Fruit fly (Drosophila melanogaster) whole organism, embryonic: ENCODE results near the gene Tom70.
A peak's percentile ranks its signal among the peaks of the same experiment; 100 is the strongest.

Experiments
- BtbVII ChIP-seq: fragments of 200-800 bp; sonication (Bioruptor generic); optimal IDR thresholded peaks from 3 replicates; lab custom pipeline; 2017; ENCODE audit warnings: missing biosample characterization, mild to moderate bottlenecking, missing genetic modification characterization
- CG1024 ChIP-seq: fragments of 200-800 bp; sonication (Bioruptor generic); IDR thresholded peaks from 2 replicates; pipeline ENCODE4 v1.3.6; 2022; ENCODE audit warnings: missing biosample characterization, missing genetic modification characterization
- CG11695 ChIP-seq: fragments of 200-800 bp; sonication (Bioruptor generic); IDR thresholded peaks from 3 replicates; pipeline ENCODE4 v1.3.6; 2022; ENCODE audit warnings: missing biosample characterization, missing genetic modification characterization
- CG11696 ChIP-seq: fragments of 200-800 bp; sonication (Bioruptor generic); IDR thresholded peaks from 2 replicates; pipeline ENCODE4 v1.3.6; 2022; ENCODE audit warnings: missing biosample characterization, missing genetic modification characterization
- CG12659 ChIP-seq: fragments of 200-800 bp; sonication (Bioruptor generic); optimal IDR thresholded peaks from 3 replicates; lab custom pipeline; 2017; ENCODE audit warnings: mild to moderate bottlenecking, missing biosample characterization, missing genetic modification reagents, missing genetic modification characterization
- CG13287 ChIP-seq: fragments of 200-800 bp; sonication (Bioruptor generic); IDR thresholded peaks from 2 replicates; pipeline ENCODE4 v1.3.6; 2022; ENCODE audit warnings: missing biosample characterization, missing genetic modification characterization; ENCODE audit not compliant: partially characterized antibody
- CG15514 ChIP-seq: fragments of 200-800 bp; sonication (Bioruptor generic); optimal IDR thresholded peaks from 3 replicates; lab custom pipeline; 2017; ENCODE audit warnings: missing biosample characterization, missing genetic modification characterization, mild to moderate bottlenecking, moderate library complexity, missing genetic modification reagents
- CG1647 ChIP-seq: fragments of 200-800 bp; sonication (Bioruptor generic); optimal IDR thresholded peaks from 3 replicates; lab custom pipeline; 2016; ENCODE audit warnings: missing biosample characterization, missing genetic modification characterization
- CG16863 ChIP-seq: fragments of 200-800 bp; sonication (Bioruptor generic); optimal IDR thresholded peaks from 3 replicates; lab custom pipeline; 2016; ENCODE audit warnings: missing biosample characterization, missing genetic modification characterization
- CG3281 ChIP-seq: fragments of 200-800 bp; sonication (Bioruptor generic); optimal IDR thresholded peaks from 3 replicates; lab custom pipeline; 2017; ENCODE audit warnings: missing biosample characterization, mild to moderate bottlenecking, missing genetic modification characterization
- CG3847 ChIP-seq: fragments of 200-800 bp; sonication (Bioruptor generic); IDR thresholded peaks from 2 replicates; pipeline ENCODE4 v1.3.6; 2022; ENCODE audit warnings: missing biosample characterization, missing genetic modification characterization
- CG6689 ChIP-seq: fragments of 200-800 bp; sonication (Bioruptor generic); IDR thresholded peaks from 2 replicates; pipeline ENCODE4 v1.3.6; 2022; ENCODE audit warnings: missing biosample characterization, missing genetic modification characterization
- CG7357 ChIP-seq: fragments of 200-800 bp; sonication (Bioruptor generic); IDR thresholded peaks from 3 replicates; pipeline ENCODE4 v1.3.6; 2022; ENCODE audit warnings: missing biosample characterization, missing genetic modification characterization
- CG7963 ChIP-seq: fragments of 200-800 bp; sonication (Bioruptor generic); IDR thresholded peaks from 3 replicates; pipeline ENCODE4 v1.3.6; 2022; ENCODE audit warnings: missing biosample characterization, missing genetic modification characterization; ENCODE audit not compliant: partially characterized antibody
- CG7987 ChIP-seq: fragments of 200-800 bp; sonication (Bioruptor generic); optimal IDR thresholded peaks from 2 replicates; lab custom pipeline; 2018; ENCODE audit warnings: missing biosample characterization, mild to moderate bottlenecking, missing genetic modification characterization, moderate library complexity
- CG9932 ChIP-seq: fragments of 200-800 bp; sonication (Bioruptor generic); IDR thresholded peaks from 2 replicates; pipeline ENCODE4 v1.3.6; 2022; ENCODE audit warnings: missing biosample characterization, missing genetic modification characterization
- Chrac-16 ChIP-seq: fragments of 200-800 bp; sonication (Bioruptor generic); optimal IDR thresholded peaks from 3 replicates; lab custom pipeline; 2016; ENCODE audit warnings: missing biosample characterization, missing genetic modification characterization
- CoRest ChIP-seq: fragments of 200-800 bp; sonication (Bioruptor generic); optimal IDR thresholded peaks from 3 replicates; lab custom pipeline; 2018; ENCODE audit warnings: missing biosample characterization, mild to moderate bottlenecking, missing genetic modification characterization, moderate library complexity
- Dp ChIP-seq: fragments of 200-800 bp; sonication (Bioruptor generic); optimal IDR thresholded peaks from 2 replicates; lab custom pipeline; 2018; ENCODE audit warnings: missing biosample characterization, mild to moderate bottlenecking, missing genetic modification characterization, moderate library complexity
- E2f2 ChIP-seq: fragments of 200-800 bp; sonication (Bioruptor generic); IDR thresholded peaks from 2 replicates; pipeline ENCODE4 v1.3.6; 2022; ENCODE audit warnings: missing biosample characterization, missing genetic modification characterization
- MBD-R2 ChIP-seq: fragments of 200-800 bp; sonication (Bioruptor generic); IDR thresholded peaks from 2 replicates; pipeline ENCODE4 v1.3.6; 2022; ENCODE audit warnings: missing biosample characterization, missing genetic modification characterization
- Med ChIP-seq: fragments of 200-800 bp; sonication (Bioruptor generic); peaks from one replicate; lab custom pipeline; 2016; ENCODE audit warnings: missing biosample characterization, missing genetic modification characterization, mild to moderate bottlenecking, inconsistent platforms, moderate library complexity
- Mrtf ChIP-seq: fragments of 200-800 bp; sonication (Bioruptor generic); IDR thresholded peaks from 3 replicates; pipeline ENCODE4 v1.3.6; 2022; ENCODE audit warnings: missing biosample characterization, missing genetic modification characterization
- Myb ChIP-seq: fragments of 200-800 bp; sonication (Bioruptor generic); optimal IDR thresholded peaks from 2 replicates; lab custom pipeline; 2016; ENCODE audit warnings: missing biosample characterization, missing genetic modification characterization
- NFAT ChIP-seq: fragments of 200-800 bp; sonication (Bioruptor generic); IDR thresholded peaks from 2 replicates; pipeline ENCODE4 v1.3.6; 2022; ENCODE audit warnings: missing biosample characterization, missing genetic modification characterization
- Pdp1 ChIP-seq, 2 experiments: fragments of 200-800 bp; sonication (Bioruptor generic); optimal IDR thresholded peaks; 3 replicates each; lab custom pipeline; 2016; ENCODE audit warnings: missing biosample characterization in 2 of 2, missing genetic modification characterization in 2 of 2, mild to moderate bottlenecking in 1 of 2, moderate library complexity in 1 of 2
- Scr ChIP-seq: fragments of 200-800 bp; sonication (Bioruptor generic); IDR thresholded peaks from 2 replicates; pipeline ENCODE4 v1.3.6; 2022; ENCODE audit warnings: missing biosample characterization, missing genetic modification characterization; ENCODE audit not compliant: partially characterized antibody
- chinmo ChIP-seq: fragments of 200-800 bp; sonication (Bioruptor generic); IDR thresholded peaks from 4 replicates; pipeline ENCODE4 v1.3.6; 2022; ENCODE audit warnings: missing biosample characterization, missing genetic modification characterization; ENCODE audit not compliant: partially characterized antibody
- ci ChIP-seq: fragments of 200-800 bp; sonication (Bioruptor generic); IDR thresholded peaks from 3 replicates; pipeline ENCODE4 v1.3.6; 2022; ENCODE audit warnings: missing biosample characterization, missing genetic modification characterization
- ewg ChIP-seq: fragments of 200-800 bp; sonication (Bioruptor generic); optimal IDR thresholded peaks from 3 replicates; lab custom pipeline; 2017; ENCODE audit warnings: mild to moderate bottlenecking, missing biosample characterization, missing genetic modification reagents, missing genetic modification characterization
- gfzf ChIP-seq: fragments of 200-800 bp; sonication (Bioruptor generic); optimal IDR thresholded peaks from 2 replicates; lab custom pipeline; 2016; ENCODE audit warnings: missing biosample characterization, mild to moderate bottlenecking, missing genetic modification characterization, moderate library complexity
- pzg ChIP-seq: fragments of 200-800 bp; sonication (Bioruptor generic); optimal IDR thresholded peaks from 3 replicates; lab custom pipeline; 2018; ENCODE audit warnings: missing biosample characterization, mild to moderate bottlenecking, missing genetic modification characterization, moderate library complexity
- row ChIP-seq: fragments of 200-800 bp; sonication (Bioruptor generic); IDR thresholded peaks from 3 replicates; pipeline ENCODE4 v1.3.6; 2022; ENCODE audit warnings: missing biosample characterization, missing genetic modification characterization
- sens ChIP-seq: fragments of 200-800 bp; sonication (Bioruptor generic); peaks from one replicate; lab custom pipeline; 2016; ENCODE audit warnings: missing biosample characterization, missing genetic modification characterization
- shn ChIP-seq: fragments of 200-800 bp; sonication (Bioruptor generic); optimal IDR thresholded peaks from 3 replicates; lab custom pipeline; 2016; ENCODE audit warnings: missing biosample characterization, missing genetic modification characterization
- stwl ChIP-seq: fragments of 200-800 bp; sonication (Bioruptor generic); optimal IDR thresholded peaks from 3 replicates; lab custom pipeline; 2018; ENCODE audit warnings: missing biosample characterization, mild to moderate bottlenecking, missing genetic modification characterization, moderate library complexity
- tin ChIP-seq: fragments of 200-800 bp; sonication (Bioruptor generic); optimal IDR thresholded peaks from 3 replicates; lab custom pipeline; 2016; ENCODE audit warnings: missing biosample characterization, missing genetic modification characterization
- trem ChIP-seq: fragments of 200-800 bp; optimal IDR thresholded peaks from 3 replicates; lab custom pipeline; 2019; ENCODE audit warnings: missing biosample characterization, mild to moderate bottlenecking, missing genetic modification characterization, moderate library complexity
- unc-4 ChIP-seq: fragments of 200-800 bp; sonication (Bioruptor generic); IDR thresholded peaks from 2 replicates; pipeline ENCODE4 v1.3.6; 2022; ENCODE audit warnings: missing biosample characterization, missing genetic modification characterization; ENCODE audit not compliant: partially characterized antibody
- vvl ChIP-seq: fragments of 200-800 bp; sonication (Bioruptor generic); IDR thresholded peaks from 2 replicates; pipeline ENCODE4 v1.3.6; 2022; ENCODE audit warnings: missing biosample characterization, missing genetic modification characterization

Gene Tom70

dm6 chr2L:11990458-11991065, 47.7 kb downstream of the Tom70 start, which contains the start of gene escl:
Gene escl, plus strand, starts transcription at chr2L:11990927.
- TF ChIP-seq shn, result no peak
- 0 out of 2 replicates have a peak, but pooled peaks have one; percentile 29 for TF ChIP-seq CG3847 (GFP tag; lab: Robert Waterston, UW)
- TF ChIP-seq Dp (GFP tag; lab: Kevin White, UChicago), result peak; percentile 61
- TF ChIP-seq CG13287 (GFP tag; lab: Robert Waterston, UW), result peak; percentile 50
- peak; percentile 50; the same call in 1 of the 4 replicates for TF ChIP-seq chinmo (GFP tag; lab: Robert Waterston, UW)
- no peak for TF ChIP-seq Scr
- peak; percentile 55 for TF ChIP-seq ewg
- TF ChIP-seq CG15514 (GFP tag; lab: Kevin White, UChicago), result peak; percentile 4
- peak; percentile 56 for TF ChIP-seq gfzf (GFP tag; lab: Kevin White, UChicago)
- no peak for TF ChIP-seq CG7357 (GFP tag; lab: Robert Waterston, UW)
- 0 out of 3 replicates have a peak, but pooled peaks have one; percentile 5 for TF ChIP-seq ci (GFP tag; lab: Robert Waterston, UW)
- TF ChIP-seq pzg (GFP tag; lab: Kevin White, UChicago), result peak; percentile 57
- TF ChIP-seq CG3281, result peak; percentile 94
- TF ChIP-seq NFAT, result 0 out of 2 replicates have a peak, but pooled peaks have one; percentile 9
- no peak for TF ChIP-seq CG1647 (GFP tag; lab: Kevin White, UChicago)
- TF ChIP-seq row (GFP tag; lab: Robert Waterston, UW), result peak; percentile 24; the same call in 1 of the 3 replicates
- no peak for TF ChIP-seq tin
- TF ChIP-seq stwl, result peak; percentile 41
- TF ChIP-seq CG11695, result no peak
- TF ChIP-seq trem (tag; lab: Kevin White, UChicago), result no peak
- peak; percentile 14; the same call in 1 of the 2 replicates for TF ChIP-seq CG6689 (GFP tag; lab: Robert Waterston, UW)
- TF ChIP-seq unc-4, result 0 out of 2 replicates have a peak, but pooled peaks have one; percentile 24
- TF ChIP-seq Chrac-16 (GFP tag; lab: Kevin White, UChicago), result no peak
- TF ChIP-seq CG1024 (GFP tag; lab: Robert Waterston, UW), result no peak
- peak; percentile 51 for TF ChIP-seq sens (GFP tag; lab: Kevin White, UChicago)
- peak; percentile 18 for TF ChIP-seq CG12659 (GFP tag; lab: Kevin White, UChicago)
- peak in 1 of 2 experiments; percentile 21 for TF ChIP-seq Pdp1 (GFP tag; optimal IDR thresholded peaks at IDR 0.05; lab: Kevin White, UChicago)
- peak; percentile 75 for TF ChIP-seq E2f2
- no peak for TF ChIP-seq CG16863 (GFP tag; lab: Kevin White, UChicago)
- TF ChIP-seq Med, result peak; percentile 71
- peak; percentile 38 for TF ChIP-seq CG9932 (GFP tag; lab: Robert Waterston, UW)
- TF ChIP-seq Myb (GFP tag; lab: Kevin White, UChicago), result peak; percentile 26
- no peak for TF ChIP-seq CG7963 (GFP tag; lab: Robert Waterston, UW)
- no peak for TF ChIP-seq CG7987 (GFP tag; lab: Kevin White, UChicago)
- TF ChIP-seq CoRest (tag; lab: Kevin White, UChicago), result peak; percentile 1
- TF ChIP-seq Mrtf (GFP tag; lab: Robert Waterston, UW), result no peak
- peak; percentile 90 for TF ChIP-seq vvl (GFP tag; lab: Robert Waterston, UW)
- no peak for TF ChIP-seq CG11696 (GFP tag; lab: Robert Waterston, UW)
- TF ChIP-seq MBD-R2, result peak; percentile 85
- TF ChIP-seq BtbVII (GFP tag; lab: Kevin White, UChicago), result no peak
